Fruit fly (Drosophila melanogaster): ENCODE measurements around the gene CG2680.

CG2680 gene

dm6 chrX:2743020-2743419 lies 35.8 kb upstream of the CG2680 start (continued):
- TF ChIP-seq HmgD (GFP tag; optimal IDR thresholded peaks at IDR 0.05), result peak; percentile 41
- TF ChIP-seq gcm2 (GFP tag; optimal IDR thresholded peaks at IDR 0.05), result peak; percentile 56
- TF ChIP-seq CG14710 (tag; optimal IDR thresholded peaks at IDR 0.05), result no peak
- no peak for TF ChIP-seq CG17802 (tag; optimal IDR thresholded peaks at IDR 0.05)
- no peak for TF ChIP-seq corto (GFP tag; optimal IDR thresholded peaks at IDR 0.05)
- peak; percentile 95 for TF ChIP-seq Taf1 (GFP tag; IDR thresholded peaks at IDR 0.05)
- TF ChIP-seq Sry-β (GFP tag; optimal IDR thresholded peaks at IDR 0.05), result no peak
- peak; percentile 56; the same call in 1 of the 2 replicates for TF ChIP-seq CkIIα-i1 (GFP tag; IDR thresholded peaks at IDR 0.05)
- peak; percentile 56 for TF ChIP-seq Max (GFP tag; optimal IDR thresholded peaks at IDR 0.05)
- TF ChIP-seq CG12219 (GFP tag; optimal IDR thresholded peaks at IDR 0.05), result peak; percentile 65
- peak; percentile 79 for TF ChIP-seq ap (GFP tag; IDR thresholded peaks at IDR 0.05)
- peak; percentile 80 for TF ChIP-seq NfI (GFP tag; optimal IDR thresholded peaks at IDR 0.05)
- peak; percentile 85 for TF ChIP-seq Optix (GFP tag; IDR thresholded peaks at IDR 0.05)
- peak; percentile 75; the same call in 1 of the 2 replicates for TF ChIP-seq ham (GFP tag; IDR thresholded peaks at IDR 0.05)
- TF ChIP-seq E2f1 (GFP tag; IDR thresholded peaks at IDR 0.05), result peak; percentile 85
- peak; percentile 96 for TF ChIP-seq slbo (GFP tag; IDR thresholded peaks at IDR 0.05)
- TF ChIP-seq CG31388 (GFP tag; optimal IDR thresholded peaks at IDR 0.05), result peak; percentile 0
- peak; percentile 73 for TF ChIP-seq danr (GFP tag; IDR thresholded peaks at IDR 0.05)
- no peak for TF ChIP-seq ato (GFP tag; IDR thresholded peaks at IDR 0.05; ENCODE audit: partially characterized antibody)
- no peak for TF ChIP-seq D (optimal IDR thresholded peaks at IDR 0.05)
- TF ChIP-seq D (GFP tag; optimal IDR thresholded peaks at IDR 0.05), result peak; percentile 25
- TF ChIP-seq CG10979 (tag; optimal IDR thresholded peaks at IDR 0.05), result peak; percentile 5
- peak; percentile 4 for TF ChIP-seq salm (tag; optimal IDR thresholded peaks at IDR 0.05)
- TF ChIP-seq fd96Cb (tag; optimal IDR thresholded peaks at IDR 0.05), result peak; percentile 45
- peak; percentile 64 for TF ChIP-seq CG18476 (GFP tag; optimal IDR thresholded peaks at IDR 0.05)
- TF ChIP-seq CG14860 (GFP tag; IDR thresholded peaks at IDR 0.05; ENCODE audit: partially characterized antibody), result 0 out of 3 replicates have a peak, but pooled peaks have one; percentile 48
- TF ChIP-seq Elba2 (GFP tag; optimal IDR thresholded peaks at IDR 0.05), result no peak
- TF ChIP-seq Dad (GFP tag; optimal IDR thresholded peaks at IDR 0.05), result peak; percentile 72
- peak; percentile 77 for TF ChIP-seq CG18619 (GFP tag; optimal IDR thresholded peaks at IDR 0.05)
- TF ChIP-seq CG34224 (GFP tag; IDR thresholded peaks at IDR 0.05; ENCODE audit: partially characterized antibody), result no peak
- TF ChIP-seq CG17385 (GFP tag; optimal IDR thresholded peaks at IDR 0.05), result peak; percentile 81
- TF ChIP-seq Rfx (GFP tag; IDR thresholded peaks at IDR 0.05), result peak; percentile 95
- no peak for TF ChIP-seq bigmax (GFP tag; optimal IDR thresholded peaks at IDR 0.05)
- peak; percentile 86 for TF ChIP-seq al (GFP tag; IDR thresholded peaks at IDR 0.05)
- peak; percentile 94 for TF ChIP-seq CG14441 (GFP tag; IDR thresholded peaks at IDR 0.05)
- peak; percentile 62 for TF ChIP-seq repo (GFP tag; optimal IDR thresholded peaks at IDR 0.05)
- peak; percentile 64 for TF ChIP-seq CG9876 (GFP tag; optimal IDR thresholded peaks at IDR 0.05)
- peak; percentile 20 for TF ChIP-seq CG1603 (tag; optimal IDR thresholded peaks at IDR 0.05)
- no peak for TF ChIP-seq nerfin-2 (GFP tag; IDR thresholded peaks at IDR 0.05; ENCODE audit: partially characterized antibody)
- TF ChIP-seq CG8290 (GFP tag; optimal IDR thresholded peaks at IDR 0.05), result no peak
- peak in 1 of 2 experiments; percentile 52 for TF ChIP-seq CG8290 (tag; optimal IDR thresholded peaks at IDR 0.05)
- peak; percentile 78 for TF ChIP-seq CG6272 (GFP tag; IDR thresholded peaks at IDR 0.05)
- TF ChIP-seq prd (optimal IDR thresholded peaks at IDR 0.05), result no peak
- TF ChIP-seq prd (GFP tag; IDR thresholded peaks at IDR 0.05), result peak; percentile 89
- peak; percentile 90 for TF ChIP-seq CG3847 (GFP tag; IDR thresholded peaks at IDR 0.05)
- peak; percentile 44 for TF ChIP-seq CG12942 (GFP tag; optimal IDR thresholded peaks at IDR 0.05)
- TF ChIP-seq CG11560 (tag; IDR thresholded peaks at IDR 0.05), result peak; percentile 75
- TF ChIP-seq vnd (GFP tag; IDR thresholded peaks at IDR 0.05; ENCODE audit: partially characterized antibody), result no peak
- TF ChIP-seq wdn (GFP tag; IDR thresholded peaks at IDR 0.05), result peak; percentile 91
- no peak for TF ChIP-seq dmrt11E (tag; optimal IDR thresholded peaks at IDR 0.05)
- peak; percentile 89 for TF ChIP-seq zfh2 (GFP tag; optimal IDR thresholded peaks at IDR 0.05)
- peak; percentile 32 for TF ChIP-seq CG18764 (GFP tag; optimal IDR thresholded peaks at IDR 0.05)

All from whole organism, embryonic.